Fruit fly (Drosophila melanogaster) whole organism, embryonic: Measurements from ENCODE around the gene polo.

Experiments used
- Atf3 ChIP-seq: fragments of 200-800 bp; sonication (Bioruptor generic); optimal IDR thresholded peaks from 3 replicates; lab custom pipeline; 2016; ENCODE audit warnings: missing biosample characterization, missing genetic modification characterization
- CG10366 ChIP-seq: fragments of 200-800 bp; sonication (Bioruptor generic); IDR thresholded peaks from 2 replicates; pipeline ENCODE4 v1.3.6; 2022; ENCODE audit warnings: missing biosample characterization, missing genetic modification characterization
- CG10654 ChIP-seq: fragments of 200-800 bp; sonication (Bioruptor generic); optimal IDR thresholded peaks from 2 replicates; lab custom pipeline; 2016; ENCODE audit warnings: missing biosample characterization, missing genetic modification characterization
- CG10979 ChIP-seq: fragments of 200-800 bp; sonication (Bioruptor generic); optimal IDR thresholded peaks from 2 replicates; lab custom pipeline; 2018; ENCODE audit warnings: missing biosample characterization, mild to moderate bottlenecking, missing genetic modification characterization, moderate library complexity
- CG11695 ChIP-seq: fragments of 200-800 bp; sonication (Bioruptor generic); IDR thresholded peaks from 3 replicates; pipeline ENCODE4 v1.3.6; 2022; ENCODE audit warnings: missing biosample characterization, missing genetic modification characterization
- CG14014 ChIP-seq: fragments of 200-800 bp; sonication (Bioruptor generic); IDR thresholded peaks from 2 replicates; pipeline ENCODE4 v1.3.6; 2022; ENCODE audit warnings: missing biosample characterization, missing genetic modification characterization
- CG14860 ChIP-seq: fragments of 200-800 bp; sonication (Bioruptor generic); IDR thresholded peaks from 3 replicates; pipeline ENCODE4 v1.3.6; 2022; ENCODE audit warnings: missing biosample characterization, missing genetic modification characterization; ENCODE audit not compliant: partially characterized antibody
- CG15011 ChIP-seq: fragments of 200-800 bp; sonication (Bioruptor generic); optimal IDR thresholded peaks from 3 replicates; lab custom pipeline; 2018; ENCODE audit warnings: missing biosample characterization, mild to moderate bottlenecking, missing genetic modification characterization
- CG1602 ChIP-seq: fragments of 200-800 bp; sonication (Bioruptor generic); optimal IDR thresholded peaks from 3 replicates; lab custom pipeline; 2016; ENCODE audit warnings: missing biosample characterization, missing genetic modification characterization
- CG18599 ChIP-seq: fragments of 200-800 bp; sonication (Bioruptor generic); optimal IDR thresholded peaks from 3 replicates; lab custom pipeline; 2017; ENCODE audit warnings: missing biosample characterization, missing genetic modification characterization, mild to moderate bottlenecking, moderate library complexity, missing genetic modification reagents
- CG2116 ChIP-seq: fragments of 200-800 bp; sonication (Bioruptor generic); optimal IDR thresholded peaks from 3 replicates; lab custom pipeline; 2018; ENCODE audit warnings: missing biosample characterization, mild to moderate bottlenecking, missing genetic modification characterization
- CG30020 ChIP-seq: fragments of 200-800 bp; optimal IDR thresholded peaks from 2 replicates; lab custom pipeline; 2019; ENCODE audit warnings: missing biosample characterization, mild to moderate bottlenecking, missing genetic modification characterization, moderate library complexity
- CG34224 ChIP-seq: fragments of 200-800 bp; sonication (Bioruptor generic); IDR thresholded peaks from 3 replicates; pipeline ENCODE4 v1.3.6; 2022; ENCODE audit warnings: missing biosample characterization, missing genetic modification characterization; ENCODE audit not compliant: partially characterized antibody
- CG3847 ChIP-seq: fragments of 200-800 bp; sonication (Bioruptor generic); IDR thresholded peaks from 2 replicates; pipeline ENCODE4 v1.3.6; 2022; ENCODE audit warnings: missing biosample characterization, missing genetic modification characterization
- CG6765 ChIP-seq: fragments of 200-800 bp; sonication (Bioruptor generic); optimal IDR thresholded peaks from 3 replicates; lab custom pipeline; 2017; ENCODE audit warnings: missing biosample characterization, mild to moderate bottlenecking, missing genetic modification characterization
- CG6854 ChIP-seq: fragments of 200-800 bp; sonication (Bioruptor generic); optimal IDR thresholded peaks from 3 replicates; lab custom pipeline; 2017; ENCODE audit warnings: missing biosample characterization, mild to moderate bottlenecking, missing genetic modification characterization
- CG9437 ChIP-seq: fragments of 200-800 bp; sonication (Bioruptor generic); optimal IDR thresholded peaks from 2 replicates; lab custom pipeline; 2018; ENCODE audit warnings: missing biosample characterization, mild to moderate bottlenecking, missing genetic modification characterization
- CG9727 ChIP-seq: fragments of 200-800 bp; sonication (Bioruptor generic); optimal IDR thresholded peaks from 3 replicates; lab custom pipeline; 2017; ENCODE audit warnings: missing biosample characterization, mild to moderate bottlenecking, missing genetic modification characterization
- CTCF ChIP-seq: fragments of 200-800 bp; sonication (Bioruptor generic); optimal IDR thresholded peaks from 2 replicates; lab custom pipeline; 2017; ENCODE audit warnings: missing biosample characterization, mild to moderate bottlenecking, missing genetic modification characterization, moderate library complexity
- Dip3 ChIP-seq: fragments of 200-800 bp; sonication (Bioruptor generic); optimal IDR thresholded peaks from 3 replicates; lab custom pipeline; 2016; ENCODE audit warnings: missing biosample characterization, missing genetic modification characterization
- Dll ChIP-seq: fragments of 200-800 bp; sonication (Bioruptor generic); IDR thresholded peaks from 4 replicates; pipeline ENCODE4 v1.3.6; 2022; ENCODE audit warnings: missing biosample characterization, missing genetic modification characterization; ENCODE audit not compliant: partially characterized antibody
- Dref ChIP-seq: fragments of 200-800 bp; sonication (Bioruptor generic); IDR thresholded peaks from 2 replicates; pipeline ENCODE4 v1.3.6; 2022; ENCODE audit warnings: missing biosample characterization, missing genetic modification characterization
- MESR4 ChIP-seq: fragments of 200-800 bp; sonication (Bioruptor generic); optimal IDR thresholded peaks from 2 replicates; lab custom pipeline; 2018; ENCODE audit warnings: missing biosample characterization, mild to moderate bottlenecking, missing genetic modification characterization, moderate library complexity
- Opbp ChIP-seq: fragments of 200-800 bp; sonication (Bioruptor generic); IDR thresholded peaks from 3 replicates; pipeline ENCODE4 v1.3.6; 2022; ENCODE audit warnings: missing biosample characterization, missing genetic modification characterization; ENCODE audit not compliant: partially characterized antibody
- Ptx1 ChIP-seq: fragments of 200-800 bp; sonication (Bioruptor generic); IDR thresholded peaks from 2 replicates; pipeline ENCODE4 v1.3.6; 2022; ENCODE audit warnings: missing biosample characterization, missing genetic modification characterization
- Ravus ChIP-seq: fragments of 200-800 bp; sonication (Bioruptor generic); IDR thresholded peaks from 2 replicates; pipeline ENCODE4 v1.3.6; 2022; ENCODE audit warnings: missing biosample characterization, missing genetic modification characterization
- Stat92E ChIP-seq, 3 experiments: fragments of >200 bp in 2 of 3; fragments of 200-800 bp in 1 of 3; sonication (Bioruptor generic) in 1 of 3; optimal IDR thresholded peaks; 2 replicates each; lab custom pipeline; 2017 to 2019; ENCODE audit warnings: missing biosample characterization in 3 of 3, missing genetic modification characterization in 3 of 3, mild to moderate bottlenecking in 1 of 3, moderate library complexity in 1 of 3
- Tbp ChIP-seq: fragments of >200 bp; optimal IDR thresholded peaks from 2 replicates; lab custom pipeline; 2018; ENCODE audit warnings: missing biosample characterization, missing genetic modification characterization
- chinmo ChIP-seq: fragments of 200-800 bp; sonication (Bioruptor generic); IDR thresholded peaks from 4 replicates; pipeline ENCODE4 v1.3.6; 2022; ENCODE audit warnings: missing biosample characterization, missing genetic modification characterization; ENCODE audit not compliant: partially characterized antibody
- chm ChIP-seq: fragments of 200-800 bp; sonication (Bioruptor generic); IDR thresholded peaks from 2 replicates; pipeline ENCODE4 v1.3.6; 2022; ENCODE audit warnings: missing biosample characterization, missing genetic modification characterization
- danr ChIP-seq: fragments of 200-800 bp; sonication (Bioruptor generic); IDR thresholded peaks from 2 replicates; pipeline ENCODE4 v1.3.6; 2022; ENCODE audit warnings: missing biosample characterization, missing genetic modification characterization
- dysf ChIP-seq: fragments of 200-800 bp; sonication (Bioruptor generic); IDR thresholded peaks from 3 replicates; pipeline ENCODE4 v1.3.6; 2022; ENCODE audit warnings: missing biosample characterization, missing genetic modification characterization
- gfzf ChIP-seq: fragments of 200-800 bp; sonication (Bioruptor generic); optimal IDR thresholded peaks from 2 replicates; lab custom pipeline; 2016; ENCODE audit warnings: missing biosample characterization, mild to moderate bottlenecking, missing genetic modification characterization, moderate library complexity
- gsb ChIP-seq: fragments of 200-800 bp; sonication (Bioruptor generic); IDR thresholded peaks from 2 replicates; pipeline ENCODE4 v1.3.6; 2022; ENCODE audit warnings: missing biosample characterization, missing genetic modification characterization
- h ChIP-seq: fragments of >200 bp; optimal IDR thresholded peaks from 2 replicates; lab custom pipeline; 2017
- ham ChIP-seq: fragments of 200-800 bp; sonication (Bioruptor generic); IDR thresholded peaks from 2 replicates; pipeline ENCODE4 v1.3.6; 2022; ENCODE audit warnings: missing biosample characterization, missing genetic modification characterization
- inv ChIP-seq: fragments of 200-800 bp; sonication (Bioruptor generic); IDR thresholded peaks from 2 replicates; pipeline ENCODE4 v1.3.6; 2022; ENCODE audit warnings: missing biosample characterization, missing genetic modification characterization; ENCODE audit not compliant: partially characterized antibody
- lola ChIP-seq, 3 experiments: fragments of >200 bp in 2 of 3; fragments of 200-800 bp in 1 of 3; sonication (Bioruptor generic) in 1 of 3; optimal IDR thresholded peaks; 2 replicates each; lab custom pipeline; 2017 to 2019; ENCODE audit warnings: missing biosample characterization in 3 of 3, missing genetic modification characterization in 3 of 3, mild to moderate bottlenecking in 1 of 3, moderate library complexity in 1 of 3
- onecut ChIP-seq: fragments of 200-800 bp; sonication (Bioruptor generic); IDR thresholded peaks from 2 replicates; pipeline ENCODE4 v1.3.6; 2022; ENCODE audit warnings: missing biosample characterization, missing genetic modification characterization
- pfk ChIP-seq: fragments of 200-800 bp; sonication (Bioruptor generic); optimal IDR thresholded peaks from 2 replicates; lab custom pipeline; 2018; ENCODE audit warnings: missing biosample characterization, mild to moderate bottlenecking, missing genetic modification characterization, moderate library complexity
- pnt ChIP-seq: fragments of 200-800 bp; sonication (Bioruptor generic); optimal IDR thresholded peaks from 3 replicates; lab custom pipeline; 2016; ENCODE audit warnings: missing biosample characterization, missing genetic modification characterization
- pzg ChIP-seq: fragments of 200-800 bp; sonication (Bioruptor generic); optimal IDR thresholded peaks from 3 replicates; lab custom pipeline; 2018; ENCODE audit warnings: missing biosample characterization, mild to moderate bottlenecking, missing genetic modification characterization, moderate library complexity
- shn ChIP-seq: fragments of 200-800 bp; sonication (Bioruptor generic); optimal IDR thresholded peaks from 3 replicates; lab custom pipeline; 2016; ENCODE audit warnings: missing biosample characterization, missing genetic modification characterization
- sim ChIP-seq: fragments of 200-800 bp; sonication (Bioruptor generic); IDR thresholded peaks from 2 replicates; pipeline ENCODE4 v1.3.6; 2022; ENCODE audit warnings: missing biosample characterization, missing genetic modification characterization
- slou ChIP-seq: fragments of 200-800 bp; sonication (Bioruptor generic); optimal IDR thresholded peaks from 3 replicates; lab custom pipeline; 2016; ENCODE audit warnings: missing biosample characterization, missing genetic modification characterization
- sna ChIP-seq: fragments of 200-800 bp; sonication (Bioruptor generic); IDR thresholded peaks from 2 replicates; pipeline ENCODE4 v1.3.6; 2022; ENCODE audit warnings: missing biosample characterization, missing genetic modification characterization; ENCODE audit not compliant: partially characterized antibody
- ssp ChIP-seq: fragments of 200-800 bp; sonication (Bioruptor generic); IDR thresholded peaks from 2 replicates; pipeline ENCODE4 v1.3.6; 2022; ENCODE audit warnings: missing biosample characterization, missing genetic modification characterization
- tio ChIP-seq: fragments of 200-800 bp; sonication (Bioruptor generic); optimal IDR thresholded peaks from 2 replicates; lab custom pipeline; 2017; ENCODE audit warnings: missing biosample characterization, missing genetic modification characterization, inconsistent platforms
- ttk ChIP-seq: fragments of 200-800 bp; sonication (Bioruptor generic); IDR thresholded peaks from 2 replicates; pipeline ENCODE4 v2.1.2; 2022; ENCODE audit warnings: missing biosample characterization, missing genetic modification characterization
- usp ChIP-seq: fragments of >200 bp; optimal IDR thresholded peaks from 2 replicates; lab custom pipeline; 2017; ENCODE audit warnings: missing biosample characterization, missing genetic modification characterization
- wor ChIP-seq: fragments of 200-800 bp; sonication (Bioruptor generic); IDR thresholded peaks from 2 replicates; pipeline ENCODE4 v1.3.6; 2022; ENCODE audit warnings: missing biosample characterization, missing genetic modification characterization
- zfh1 ChIP-seq: fragments of 200-800 bp; sonication (Bioruptor generic); IDR thresholded peaks from 3 replicates; pipeline ENCODE4 v1.3.6; 2022; ENCODE audit warnings: missing biosample characterization, missing genetic modification characterization

polo gene

dm6 chr3L:20361389-20361788, 51.9 kb downstream of the polo start, which contains the start of gene Prim2 (continued):
- TF ChIP-seq CG9437: no peak
- TF ChIP-seq Atf3: no peak
- TF ChIP-seq MESR4: peak; percentile 12
- no peak for TF ChIP-seq CG10654 (GFP tag; lab: Kevin White, UChicago)
- peak; percentile 61; the same call in 1 of the 3 replicates for TF ChIP-seq CG14860
- no peak for TF ChIP-seq slou
- no peak for TF ChIP-seq CG10366
- no peak for TF ChIP-seq CG9727 (GFP tag; lab: Kevin White, UChicago)
- no peak for TF ChIP-seq gsb
- no peak for TF ChIP-seq ham
- peak; percentile 61 for TF ChIP-seq CG2116 (GFP tag; lab: Kevin White, UChicago)
- TF ChIP-seq CG18599 (GFP tag; lab: Kevin White, UChicago): no peak
- TF ChIP-seq usp (GFP tag; lab: Kevin White, UChicago): no peak
- no peak for TF ChIP-seq pnt
- TF ChIP-seq onecut (GFP tag; lab: Robert Waterston, UW): no peak
- TF ChIP-seq lola (GFP tag; optimal IDR thresholded peaks at IDR 0.05; lab: Kevin White, UChicago): no peak
- TF ChIP-seq shn: no peak
- TF ChIP-seq zfh1 (GFP tag; lab: Robert Waterston, UW): no peak
- no peak for TF ChIP-seq wor
- peak; percentile 69 for TF ChIP-seq sna (GFP tag; lab: Robert Waterston, UW)
- peak; percentile 69 for TF ChIP-seq CG34224 (GFP tag; lab: Robert Waterston, UW)
- TF ChIP-seq CG30020 (tag; lab: Kevin White, UChicago): no peak
- TF ChIP-seq gfzf (GFP tag; lab: Kevin White, UChicago): peak; percentile 26
- TF ChIP-seq pzg (GFP tag; lab: Kevin White, UChicago): peak; percentile 58
- TF ChIP-seq CG14014 (GFP tag; lab: Robert Waterston, UW): no peak
- peak; percentile 63 for TF ChIP-seq CTCF
- TF ChIP-seq sim: no peak
- peak; percentile 75; the same call in 2 of the 3 replicates for TF ChIP-seq Opbp
- no peak for TF ChIP-seq Ravus (GFP tag; lab: Robert Waterston, UW)
- TF ChIP-seq CG11695: no peak
- TF ChIP-seq CG1602 (GFP tag; lab: Kevin White, UChicago): no peak
- peak; percentile 13; the same call in 1 of the 2 replicates for TF ChIP-seq inv
- TF ChIP-seq ttk (GFP tag; lab: Robert Waterston, UW): no peak
- no peak for TF ChIP-seq CG6765
- 0 out of 4 replicates have a peak, but pooled peaks have one; percentile 45 for TF ChIP-seq chinmo (GFP tag; lab: Robert Waterston, UW)
- TF ChIP-seq tio (GFP tag; lab: Kevin White, UChicago): no peak
- TF ChIP-seq Tbp (GFP tag; lab: Kevin White, UChicago): no peak
- no peak for TF ChIP-seq chm
- no peak for TF ChIP-seq dysf
- TF ChIP-seq Ptx1: no peak
- TF ChIP-seq CG10979: no peak
- TF ChIP-seq Dll: peak; percentile 73
- TF ChIP-seq Dref: peak; percentile 75
- no peak for TF ChIP-seq danr (GFP tag; lab: Robert Waterston, UW)
- no peak for TF ChIP-seq pfk (GFP tag; lab: Kevin White, UChicago)
- no peak for TF ChIP-seq CG6854 (GFP tag; lab: Kevin White, UChicago)
- no peak for TF ChIP-seq h
- no peak for TF ChIP-seq ssp (GFP tag; lab: Robert Waterston, UW)
- no peak for TF ChIP-seq Dip3
- no peak for TF ChIP-seq CG3847
- no peak for TF ChIP-seq Stat92E (GFP tag; optimal IDR thresholded peaks at IDR 0.05; lab: Kevin White, UChicago)
- TF ChIP-seq CG15011 (GFP tag; lab: Kevin White, UChicago): no peak
